Worm (Caenorhabditis elegans) whole organism, L2 larva: Measurements from ENCODE around the gene T03F6.4.
A peak's percentile ranks its signal among the peaks of the same experiment; 100 is the strongest.

Experiments used
- C34F6.9 ChIP-seq: fragments of 150-350 bp; optimal IDR thresholded peaks from 2 replicates; lab custom pipeline; 2014; ENCODE audit warnings: missing biosample characterization, missing genetic modification characterization
- R02D3.7 ChIP-seq: fragments of 150-350 bp; optimal IDR thresholded peaks from 2 replicates; lab custom pipeline; 2014; ENCODE audit warnings: missing biosample characterization, missing genetic modification characterization
- Y55F3AM.14 ChIP-seq: fragments of 200-800 bp; sonication (Bioruptor generic); optimal IDR thresholded peaks from 2 replicates; lab custom pipeline; 2018; ENCODE audit warnings: mild to moderate bottlenecking, missing genetic modification characterization, missing compliant biosample characterization
- ZK546.5 ChIP-seq: sonication (generic microtip); optimal IDR thresholded peaks from 2 replicates; lab custom pipeline; 2017; ENCODE audit warnings: missing biosample characterization, missing genetic modification characterization
- aly-2 ChIP-seq: fragments of 150-350 bp; optimal IDR thresholded peaks from 2 replicates; lab custom pipeline; 2014; ENCODE audit warnings: missing biosample characterization, missing genetic modification characterization
- ama-1 ChIP-seq: fragments of 150-350 bp; optimal IDR thresholded peaks from 2 replicates; lab custom pipeline; 2018; ENCODE audit warnings: inconsistent platforms
- blmp-1 ChIP-seq: sonication (generic microtip); optimal IDR thresholded peaks from 2 replicates; lab custom pipeline; 2017; ENCODE audit warnings: missing genetic modification characterization, mild to moderate bottlenecking, missing compliant biosample characterization, antibody characterized with exemption, moderate library complexity; ENCODE audit not compliant: insufficient read depth
- crh-2 ChIP-seq: sonication (generic microtip); optimal IDR thresholded peaks from 2 replicates; lab custom pipeline; 2017; ENCODE audit warnings: missing biosample characterization, missing genetic modification characterization
- dmd-4 ChIP-seq: sonication (generic microtip); optimal IDR thresholded peaks from 2 replicates; lab custom pipeline; 2017; ENCODE audit warnings: missing biosample characterization, missing genetic modification characterization
- egl-27 ChIP-seq: sonication (generic microtip); optimal IDR thresholded peaks from 3 replicates; lab custom pipeline; 2017; ENCODE audit warnings: missing biosample characterization, missing genetic modification reagents, missing genetic modification characterization
- elt-1 ChIP-seq: fragments of 150-350 bp; optimal IDR thresholded peaks from 2 replicates; lab custom pipeline; 2014; ENCODE audit warnings: missing biosample characterization, missing genetic modification characterization
- elt-3 ChIP-seq: sonication (generic microtip); optimal IDR thresholded peaks from 2 replicates; lab custom pipeline; 2017; ENCODE audit warnings: missing biosample characterization, missing genetic modification characterization
- fos-1 ChIP-seq: fragments of 150-350 bp; optimal IDR thresholded peaks from 2 replicates; lab custom pipeline; 2014; ENCODE audit warnings: missing biosample characterization, missing genetic modification characterization
- lin-11 ChIP-seq: fragments of 150-350 bp; sonication (generic microtip); optimal IDR thresholded peaks from 2 replicates; lab custom pipeline; 2014; ENCODE audit warnings: missing biosample characterization, missing genetic modification characterization, inconsistent platforms, mixed read lengths
- lin-13 ChIP-seq: fragments of 150-350 bp; optimal IDR thresholded peaks from 2 replicates; lab custom pipeline; 2014; ENCODE audit warnings: missing biosample characterization, missing genetic modification reagents, missing genetic modification characterization
- lin-39 ChIP-seq: fragments of 150-350 bp; optimal IDR thresholded peaks from 2 replicates; lab custom pipeline; 2014; ENCODE audit warnings: missing biosample characterization, missing genetic modification reagents, missing genetic modification characterization
- lsy-2 ChIP-seq, 2 experiments: fragments of 150-350 bp in 1 of 2; sonication (generic microtip) in 1 of 2; optimal IDR thresholded peaks; 2 replicates each; lab custom pipeline; 2014 to 2017; ENCODE audit warnings: missing biosample characterization in 2 of 2, missing genetic modification characterization in 2 of 2
- mab-5 ChIP-seq: fragments of 150-350 bp; optimal IDR thresholded peaks from 2 replicates; lab custom pipeline; 2014; ENCODE audit warnings: missing biosample characterization, missing genetic modification characterization
- mbf-1 ChIP-seq: sonication (generic microtip); optimal IDR thresholded peaks from 2 replicates; lab custom pipeline; 2017; ENCODE audit warnings: missing biosample characterization, missing genetic modification characterization
- mdl-1 ChIP-seq, 2 experiments: fragments of 150-350 bp in 1 of 2; sonication (generic microtip) in 1 of 2; optimal IDR thresholded peaks; 2 replicates each; lab custom pipeline; 2017; ENCODE audit warnings: missing biosample characterization in 2 of 2, missing genetic modification characterization in 2 of 2
- nhr-10 ChIP-seq: sonication (generic microtip); optimal IDR thresholded peaks from 2 replicates; lab custom pipeline; 2017; ENCODE audit warnings: missing biosample characterization, missing genetic modification characterization
- nhr-12 ChIP-seq: fragments of 150-350 bp; optimal IDR thresholded peaks from 2 replicates; lab custom pipeline; 2014; ENCODE audit warnings: missing biosample characterization, missing genetic modification characterization
- nhr-21 ChIP-seq: fragments of 150-350 bp; optimal IDR thresholded peaks from 2 replicates; lab custom pipeline; 2014; ENCODE audit warnings: missing biosample characterization, missing genetic modification characterization
- nhr-23 ChIP-seq: fragments of 150-350 bp; optimal IDR thresholded peaks from 2 replicates; lab custom pipeline; 2014; ENCODE audit warnings: missing biosample characterization, missing genetic modification reagents, missing genetic modification characterization
- nhr-237 ChIP-seq: fragments of 150-350 bp; optimal IDR thresholded peaks from 2 replicates; lab custom pipeline; 2014; ENCODE audit warnings: missing biosample characterization, missing genetic modification characterization
- sem-4 ChIP-seq: fragments of 150-350 bp; optimal IDR thresholded peaks from 2 replicates; lab custom pipeline; 2014; ENCODE audit warnings: missing biosample characterization, missing genetic modification reagents, missing genetic modification characterization
- skn-1 ChIP-seq: sonication (generic microtip); optimal IDR thresholded peaks from 2 replicates; lab custom pipeline; 2017; ENCODE audit warnings: missing biosample characterization, missing genetic modification characterization
- sma-3 ChIP-seq: sonication (generic microtip); optimal IDR thresholded peaks from 2 replicates; lab custom pipeline; 2016; ENCODE audit warnings: missing genetic modification reagents, missing genetic modification characterization, missing compliant biosample characterization
- sma-9 ChIP-seq, 2 experiments: fragments of 150-350 bp in 1 of 2; sonication (generic microtip) in 1 of 2; optimal IDR thresholded peaks; 2 replicates each; lab custom pipeline; 2014 to 2016; ENCODE audit warnings: missing genetic modification characterization in 2 of 2, mild to moderate bottlenecking in 1 of 2, missing biosample characterization in 1 of 2, missing compliant biosample characterization in 1 of 2, missing genetic modification reagents in 1 of 2, moderate library complexity in 1 of 2
- snpc-4 ChIP-seq: fragments of 150-350 bp; optimal IDR thresholded peaks from 2 replicates; lab custom pipeline; 2014; ENCODE audit warnings: missing biosample characterization, missing genetic modification characterization
- unc-39 ChIP-seq: fragments of 150-350 bp; optimal IDR thresholded peaks from 2 replicates; lab custom pipeline; 2014; ENCODE audit warnings: missing biosample characterization, missing genetic modification characterization
- unc-55 ChIP-seq: fragments of 150-350 bp; sonication (generic microtip); optimal IDR thresholded peaks from 3 replicates; lab custom pipeline; 2014; ENCODE audit warnings: missing biosample characterization, missing genetic modification reagents, missing genetic modification characterization
- unc-62 ChIP-seq: fragments of 150-350 bp; optimal IDR thresholded peaks from 2 replicates; lab custom pipeline; 2014; ENCODE audit warnings: missing biosample characterization, missing genetic modification reagents, missing genetic modification characterization
- zag-1 ChIP-seq: fragments of 150-350 bp; optimal IDR thresholded peaks from 2 replicates; lab custom pipeline; 2014; ENCODE audit warnings: missing biosample characterization, missing genetic modification characterization
- ztf-1 ChIP-seq: fragments of 200-800 bp; sonication (Bioruptor generic); conservative IDR thresholded peaks from 2 replicates; pipeline ENCODE4 v1.3.6; 2022; ENCODE audit warnings: missing genetic modification characterization, missing compliant biosample characterization

Gene T03F6.4

ce11 chrIII:13404418-13404817 is 18.5 kb downstream of the T03F6.4 start, which contains the start of gene ttr-52:
TSS of gene ttr-52 (plus strand) at chrIII:13404718.
- TF ChIP-seq unc-62 (GFP tag; lab: Kevin White, UChicago) (no peak), ama-1 (lab: Kevin White, UChicago) (no peak), mab-5 (tag; lab: Kevin White, UChicago) (no peak), mbf-1 (no peak), skn-1 (tag; lab: Kevin White, UChicago) (no peak), R02D3.7 (tag; lab: Kevin White, UChicago) (no peak), aly-2 (tag; lab: Kevin White, UChicago) (no peak), blmp-1 (tag; lab: Kevin White, UChicago) (no peak), lsy-2 (tag; optimal IDR thresholded peaks at IDR 0.05; lab: Kevin White, UChicago) (no peak), egl-27 (tag; lab: Kevin White, UChicago) (no peak), C34F6.9 (tag; lab: Kevin White, UChicago) (no peak), sem-4 (no peak), nhr-21 (tag; lab: Kevin White, UChicago) (no peak), elt-3 (tag; lab: Kevin White, UChicago) (no peak), dmd-4 (no peak), zag-1 (tag; lab: Kevin White, UChicago) (no peak), crh-2 (no peak)

- TF ChIP-seq nhr-23 (tag; lab: Kevin White, UChicago): no peak
- no peak for TF ChIP-seq lin-13 (GFP tag; lab: Kevin White, UChicago)
- no peak for TF ChIP-seq lin-39 (tag; lab: Kevin White, UChicago)
- no peak for TF ChIP-seq nhr-10 (tag; lab: Kevin White, UChicago)
- no peak for TF ChIP-seq ZK546.5 (tag; lab: Kevin White, UChicago)
- TF ChIP-seq snpc-4 (tag; lab: Kevin White, UChicago): no peak
- TF ChIP-seq Y55F3AM.14 (GFP tag; lab: Kevin White, UChicago): no peak
- no peak for TF ChIP-seq skn-1 (tag; lab: Kevin White, UChicago)
- no peak for TF ChIP-seq ama-1 (lab: Kevin White, UChicago)
- no peak for TF ChIP-seq mbf-1
- TF ChIP-seq R02D3.7 (tag; lab: Kevin White, UChicago): no peak
- TF ChIP-seq, all 48 proteins: peak for 0
Measured at ce11 chrIII:13405504-13405903, 19.6 kb downstream of the T03F6.4 start, which contains the start of gene nas-1. TSS of gene nas-1 (plus strand) at chrIII:13405804.

ce11 chrIII:13409498-13409897 is 23.5 kb downstream of the T03F6.4 start, which contains the start of gene myo-6:
TSS of gene myo-6 (plus strand) at chrIII:13409798.
- TF ChIP-seq ztf-1 (no peak), nhr-237 (tag; lab: Kevin White, UChicago) (no peak), unc-62 (GFP tag; lab: Kevin White, UChicago) (no peak), zag-1 (tag; lab: Kevin White, UChicago) (no peak), sma-9 (GFP tag; optimal IDR thresholded peaks at IDR 0.05; lab: Kevin White, UChicago) (no peak), sma-9 (tag; optimal IDR thresholded peaks at IDR 0.05; lab: Kevin White, UChicago) (no peak), nhr-21 (tag; lab: Kevin White, UChicago) (no peak), lin-39 (tag; lab: Kevin White, UChicago) (no peak), blmp-1 (tag; lab: Kevin White, UChicago) (no peak), nhr-12 (tag; lab: Kevin White, UChicago) (no peak), lin-11 (no peak), unc-39 (tag; lab: Kevin White, UChicago) (no peak), skn-1 (tag; lab: Kevin White, UChicago) (no peak), elt-1 (tag; lab: Kevin White, UChicago) (no peak), ama-1 (lab: Kevin White, UChicago) (no peak), lin-13 (GFP tag; lab: Kevin White, UChicago) (no peak), egl-27 (tag; lab: Kevin White, UChicago) (no peak), lsy-2 (tag; optimal IDR thresholded peaks at IDR 0.05; lab: Kevin White, UChicago) (no peak), mdl-1 (tag; optimal IDR thresholded peaks at IDR 0.05; lab: Kevin White, UChicago) (no peak), sem-4 (no peak), C34F6.9 (tag; lab: Kevin White, UChicago) (no peak)

ce11 chrIII:13411202-13411601 is 25.3 kb downstream of the T03F6.4 start:
- TF ChIP-seq dmd-4 (no peak), fos-1 (peak; percentile 24)

ce11 chrIII:13418975-13419374 is 33.0 kb downstream of the T03F6.4 start:
- TF ChIP-seq unc-55 (GFP tag; lab: Kevin White, UChicago) (no peak), skn-1 (tag; lab: Kevin White, UChicago) (no peak), mdl-1 (tag; optimal IDR thresholded peaks at IDR 0.05; lab: Kevin White, UChicago) (no peak), nhr-21 (tag; lab: Kevin White, UChicago) (no peak), blmp-1 (tag; lab: Kevin White, UChicago) (no peak), sma-3 (GFP tag; lab: Kevin White, UChicago) (no peak)
